Worm (Caenorhabditis elegans): Measurements from ENCODE around the gene ceh-79.

- TF ChIP-seq arid-1 (GFP tag; conservative IDR thresholded peaks at IDR 0.05): no peak
- no peak for TF ChIP-seq nhr-42 (GFP tag; IDR thresholded peaks at IDR 0.05)
- no peak for TF ChIP-seq mxl-3 (GFP tag; optimal IDR thresholded peaks at IDR 0.05)
- no peak for TF ChIP-seq lin-39 (tag; optimal IDR thresholded peaks at IDR 0.05)
- no peak for TF ChIP-seq ctbp-1 (GFP tag; IDR thresholded peaks at IDR 0.05)
- TF ChIP-seq lir-3 (tag; optimal IDR thresholded peaks at IDR 0.05): no peak
- TF ChIP-seq sdz-12 (GFP tag; optimal IDR thresholded peaks at IDR 0.05): no peak
- no peak for TF ChIP-seq dpl-1 (GFP tag; optimal IDR thresholded peaks at IDR 0.05)
- TF ChIP-seq egl-27 (tag; optimal IDR thresholded peaks at IDR 0.05): no peak
- no peak for TF ChIP-seq ceh-28 (tag; optimal IDR thresholded peaks at IDR 0.05)
- TF ChIP-seq nhr-76 (tag; optimal IDR thresholded peaks at IDR 0.05): no peak
- no peak for TF ChIP-seq mdt-29 (GFP tag; IDR thresholded peaks at IDR 0.05)
Measured at ce11 chrV:13327463-13327862, 25.8 kb downstream of the ceh-79 start, which contains the start of gene str-37.

Measured in whole organism, L4 larva.